Worm (Caenorhabditis elegans) whole organism, young adult: ENCODE data around the gene C13C4.6.

Experiments used
- B0019.2 ChIP-seq: fragments of 200-800 bp; sonication (Bioruptor generic); conservative IDR thresholded peaks from 2 replicates; pipeline ENCODE4 v1.3.6; 2022; ENCODE audit warnings: missing genetic modification reagents, missing genetic modification characterization, missing compliant biosample characterization
- B0035.1 ChIP-seq: sonication (generic microtip); optimal IDR thresholded peaks from 2 replicates; lab custom pipeline; 2016; ENCODE audit warnings: missing genetic modification characterization, mild to moderate bottlenecking, missing compliant biosample characterization, missing genotype, missing genetic modification reagents
- C06A6.2 ChIP-seq: fragments of 200-800 bp; sonication (Bioruptor generic); conservative IDR thresholded peaks from 2 replicates; pipeline ENCODE4 v1.3.6; 2022; ENCODE audit warnings: missing genetic modification characterization, missing compliant biosample characterization
- F10E7.11 ChIP-seq: sonication (generic microtip); optimal IDR thresholded peaks from 2 replicates; lab custom pipeline; 2017; ENCODE audit warnings: mild to moderate bottlenecking, missing genetic modification characterization, moderate library complexity, missing compliant biosample characterization
- F55B11.4 ChIP-seq: sonication (generic microtip); optimal IDR thresholded peaks from 2 replicates; lab custom pipeline; 2016; ENCODE audit warnings: missing compliant biosample characterization, missing genetic modification characterization, borderline replicate concordance; ENCODE audit not compliant: insufficient read depth
- K12H6.12 ChIP-seq: fragments of 200-800 bp; sonication (Bioruptor generic); optimal IDR thresholded peaks from 2 replicates; lab custom pipeline; 2018; ENCODE audit warnings: mild to moderate bottlenecking, missing genetic modification characterization, missing compliant biosample characterization
- Y95B8A.8 ChIP-seq: fragments of 200-800 bp; sonication (Bioruptor generic); IDR thresholded peaks from 2 replicates; pipeline ENCODE4 v1.3.6; 2022; ENCODE audit warnings: missing genetic modification reagents, missing genetic modification characterization, missing compliant biosample characterization
- ama-1 ChIP-seq, 3 experiments: fragments of 150-350 bp in 1 of 3; sonication (generic microtip) in 2 of 3; optimal IDR thresholded peaks; 2 replicates each; lab custom pipeline; 2014 to 2018; ENCODE audit warnings: missing biosample characterization in 2 of 3, missing genetic modification characterization in 2 of 3, missing genetic modification reagents in 2 of 3
- aptf-2 ChIP-seq: fragments of 200-800 bp; sonication (Bioruptor generic); conservative IDR thresholded peaks from 2 replicates; pipeline ENCODE4 v1.3.6; 2022; ENCODE audit warnings: missing genetic modification reagents, missing genetic modification characterization, missing compliant biosample characterization
- atf-7 ChIP-seq: sonication (generic microtip); optimal IDR thresholded peaks from 2 replicates; lab custom pipeline; 2017; ENCODE audit warnings: mild to moderate bottlenecking, missing genetic modification characterization, missing compliant biosample characterization
- athp-1 ChIP-seq: sonication (generic microtip); optimal IDR thresholded peaks from 2 replicates; lab custom pipeline; 2017; ENCODE audit warnings: mild to moderate bottlenecking, missing genetic modification characterization, missing compliant biosample characterization
- attf-3 ChIP-seq: fragments of 200-800 bp; sonication (Bioruptor generic); conservative IDR thresholded peaks from 2 replicates; pipeline ENCODE4 v1.3.6; 2022; ENCODE audit warnings: missing genetic modification reagents, missing genetic modification characterization, missing compliant biosample characterization
- attf-5 ChIP-seq: fragments of 200-800 bp; sonication (Bioruptor generic); optimal IDR thresholded peaks from 2 replicates; lab custom pipeline; 2018; ENCODE audit warnings: mild to moderate bottlenecking, missing genetic modification characterization, missing compliant biosample characterization
- ccch-3 ChIP-seq: fragments of 200-800 bp; sonication (Bioruptor generic); optimal IDR thresholded peaks from 2 replicates; lab custom pipeline; 2018; ENCODE audit warnings: mild to moderate bottlenecking, missing genetic modification characterization, missing compliant biosample characterization
- cebp-1 ChIP-seq, 2 experiments: fragments of 200-800 bp in 1 of 2; sonication (Bioruptor generic) in 1 of 2; sonication (generic microtip) in 1 of 2; IDR thresholded peaks in 1 of 2; optimal IDR thresholded peaks in 1 of 2; 2 replicates each; pipeline versions ENCODE4 v1.3.6 to Lab custom; 2017 to 2022; ENCODE audit warnings: missing compliant biosample characterization in 2 of 2, missing genetic modification characterization in 2 of 2, mild to moderate bottlenecking in 1 of 2, missing genetic modification reagents in 1 of 2, moderate library complexity in 1 of 2
- cebp-2 ChIP-seq: fragments of 200-800 bp; sonication (Bioruptor generic); IDR thresholded peaks from 2 replicates; pipeline ENCODE4 v1.3.6; 2022; ENCODE audit warnings: missing genetic modification characterization, missing compliant biosample characterization
- ceh-27 ChIP-seq: fragments of 200-800 bp; sonication (Bioruptor generic); optimal IDR thresholded peaks from 2 replicates; lab custom pipeline; 2018; ENCODE audit warnings: mild to moderate bottlenecking, missing genetic modification characterization, moderate library complexity, missing compliant biosample characterization
- ceh-79 ChIP-seq: sonication (generic microtip); optimal IDR thresholded peaks from 2 replicates; lab custom pipeline; 2017; ENCODE audit warnings: mild to moderate bottlenecking, missing genetic modification characterization, missing compliant biosample characterization
- ceh-91 ChIP-seq: fragments of 200-800 bp; sonication (Bioruptor generic); IDR thresholded peaks from 2 replicates; pipeline ENCODE4 v1.3.6; 2022; ENCODE audit warnings: missing genetic modification reagents, missing genetic modification characterization, missing compliant biosample characterization
- dpff-1 ChIP-seq: sonication (generic microtip); optimal IDR thresholded peaks from 2 replicates; lab custom pipeline; 2017; ENCODE audit warnings: mild to moderate bottlenecking, missing genetic modification characterization, missing compliant biosample characterization
- egl-44 ChIP-seq: fragments of 200-800 bp; sonication (Bioruptor generic); IDR thresholded peaks from 2 replicates; pipeline ENCODE4 v1.3.6; 2022; ENCODE audit warnings: missing genetic modification reagents, missing genetic modification characterization, missing compliant biosample characterization
- ets-4 ChIP-seq: fragments of 200-800 bp; sonication (Bioruptor generic); optimal IDR thresholded peaks from 2 replicates; lab custom pipeline; 2018; ENCODE audit warnings: mild to moderate bottlenecking, missing genetic modification characterization, missing compliant biosample characterization
- hlh-26 ChIP-seq: fragments of 200-800 bp; sonication (Bioruptor generic); conservative IDR thresholded peaks from 2 replicates; pipeline ENCODE4 v1.3.6; 2022; ENCODE audit warnings: missing genetic modification reagents, missing genetic modification characterization, missing compliant biosample characterization
- lin-40 ChIP-seq: sonication (generic microtip); optimal IDR thresholded peaks from 2 replicates; lab custom pipeline; 2016; ENCODE audit warnings: missing genetic modification characterization, mild to moderate bottlenecking, missing compliant biosample characterization, missing genotype, missing genetic modification reagents
- madf-6 ChIP-seq: fragments of 200-800 bp; sonication (Bioruptor generic); IDR thresholded peaks from 2 replicates; pipeline ENCODE4 v1.3.6; 2022; ENCODE audit warnings: missing genetic modification reagents, missing genetic modification characterization, missing compliant biosample characterization
- mxl-1 ChIP-seq: sonication (generic microtip); optimal IDR thresholded peaks from 2 replicates; lab custom pipeline; 2016; ENCODE audit warnings: missing genetic modification characterization, missing compliant biosample characterization
- nfya-2 ChIP-seq: fragments of 200-800 bp; sonication (Bioruptor generic); IDR thresholded peaks from 2 replicates; pipeline ENCODE4 v1.3.6; 2022; ENCODE audit warnings: missing genetic modification reagents, missing genetic modification characterization, missing compliant biosample characterization
- nhr-27 ChIP-seq: fragments of 200-800 bp; sonication (Bioruptor generic); optimal IDR thresholded peaks from 2 replicates; lab custom pipeline; 2018; ENCODE audit warnings: mild to moderate bottlenecking, missing genetic modification characterization, moderate library complexity, missing compliant biosample characterization
- nhr-80 ChIP-seq: sonication (generic microtip); optimal IDR thresholded peaks from 2 replicates; lab custom pipeline; 2016; ENCODE audit warnings: missing genetic modification characterization, missing compliant biosample characterization
- pha-4 ChIP-seq: fragments of 150-350 bp; sonication (generic microtip); optimal IDR thresholded peaks from 2 replicates; lab custom pipeline; 2014; ENCODE audit warnings: missing biosample characterization, missing genetic modification reagents, missing genetic modification characterization
- snpc-1.1 ChIP-seq: sonication (generic microtip); optimal IDR thresholded peaks from 2 replicates; lab custom pipeline; 2017; ENCODE audit warnings: missing genetic modification characterization, mild to moderate bottlenecking, missing compliant biosample characterization, antibody characterized with exemption, moderate library complexity, missing genotype, missing genetic modification reagents; ENCODE audit not compliant: insufficient read depth
- ztf-25 ChIP-seq: fragments of 200-800 bp; sonication (Bioruptor generic); IDR thresholded peaks from 2 replicates; pipeline ENCODE4 v1.3.6; 2022; ENCODE audit warnings: missing genetic modification reagents, missing genetic modification characterization, missing compliant biosample characterization
- ztf-26 ChIP-seq: sonication (generic microtip); optimal IDR thresholded peaks from 2 replicates; lab custom pipeline; 2017; ENCODE audit warnings: missing genetic modification characterization, missing compliant biosample characterization
- ztf-28 ChIP-seq: fragments of 200-800 bp; sonication (Bioruptor generic); IDR thresholded peaks from 2 replicates; pipeline ENCODE4 v1.3.6; 2022; ENCODE audit warnings: missing genetic modification reagents, missing genetic modification characterization, missing compliant biosample characterization
- ztf-6 ChIP-seq: fragments of 200-800 bp; sonication (Bioruptor generic); IDR thresholded peaks from 2 replicates; pipeline ENCODE4 v1.3.6; 2022; ENCODE audit warnings: missing genetic modification reagents, missing genetic modification characterization, missing compliant biosample characterization

The C13C4.6 gene

DNA sequence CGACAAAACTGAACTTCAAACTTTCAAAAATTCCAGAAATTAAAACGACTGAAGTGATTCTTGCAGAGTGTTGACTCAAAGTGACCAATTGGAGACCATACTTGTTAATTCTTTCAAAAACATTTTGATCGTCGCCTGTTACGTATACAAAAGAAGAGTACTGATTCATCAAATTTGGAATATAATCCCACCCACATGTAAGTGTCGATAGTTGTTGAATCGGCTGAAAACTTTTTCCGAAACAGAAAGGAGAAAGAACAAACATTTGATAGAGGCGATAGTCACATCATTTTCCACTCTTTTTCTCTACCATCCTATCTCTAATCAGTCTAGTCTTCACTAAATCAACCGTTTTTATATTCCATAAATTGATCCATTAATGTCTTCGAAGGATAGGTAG lies 17.5 kb upstream of the C13C4.6 start, which contains the start of gene nhr-153:
TSS of gene nhr-153 (plus strand) at position 301 of the 400 bp plus-strand sequence.
- no peak for TF ChIP-seq dpff-1 (tag; lab: Kevin White, UChicago)
- no peak for TF ChIP-seq ztf-25 (GFP tag; lab: Robert Waterston, UW)
- no peak for TF ChIP-seq B0019.2 (GFP tag; lab: Robert Waterston, UW)
- TF ChIP-seq atf-7 (tag; lab: Kevin White, UChicago), result no peak
- no peak for TF ChIP-seq snpc-1.1 (tag; lab: Kevin White, UChicago)
- no peak for TF ChIP-seq mxl-1
- no peak for TF ChIP-seq attf-3 (GFP tag; lab: Robert Waterston, UW)
- no peak for TF ChIP-seq C06A6.2 (GFP tag; lab: Robert Waterston, UW)
- TF ChIP-seq Y95B8A.8 (GFP tag; lab: Robert Waterston, UW), result no peak
- TF ChIP-seq ama-1 (optimal IDR thresholded peaks at IDR 0.05; lab: Kevin White, UChicago), result no peak
- TF ChIP-seq ama-1 (GFP tag; optimal IDR thresholded peaks at IDR 0.05; lab: Kevin White, UChicago), result no peak
- no peak for TF ChIP-seq ccch-3 (GFP tag; lab: Kevin White, UChicago)
- TF ChIP-seq lin-40 (tag; lab: Kevin White, UChicago), result no peak
- TF ChIP-seq nfya-2, result no peak
- TF ChIP-seq ceh-91 (GFP tag; lab: Robert Waterston, UW), result no peak
- TF ChIP-seq K12H6.12 (tag; lab: Kevin White, UChicago), result no peak
- TF ChIP-seq ceh-27 (GFP tag; lab: Kevin White, UChicago), result no peak
- no peak for TF ChIP-seq ets-4
- TF ChIP-seq cebp-1 (GFP tag; IDR thresholded peaks at IDR 0.05; lab: Robert Waterston, UW), result no peak
- TF ChIP-seq cebp-1 (tag; optimal IDR thresholded peaks at IDR 0.05; lab: Kevin White, UChicago), result no peak

DNA sequence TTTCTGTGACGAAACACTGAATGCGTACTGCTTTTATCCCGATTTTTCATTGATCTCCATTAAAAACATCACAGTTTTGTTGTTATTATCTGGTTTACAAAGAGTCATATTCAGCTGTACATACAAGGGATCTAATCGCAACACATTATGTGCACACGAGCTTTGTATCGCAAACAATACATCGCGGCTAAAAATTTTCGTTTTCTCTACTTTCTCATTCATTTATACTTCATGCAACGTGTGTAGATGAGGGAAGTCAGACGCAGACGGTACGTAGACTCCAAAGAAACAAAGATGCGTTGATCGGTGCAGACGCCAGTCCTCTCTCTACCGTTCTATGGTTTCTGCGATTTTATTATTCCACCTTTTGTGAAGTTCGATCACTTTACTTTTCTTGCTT lies 14.5 kb upstream of the C13C4.6 start, which contains the start of gene nhr-136:
TSS of gene nhr-136 (plus strand) at position 301 of the 400 bp plus-strand sequence.
- TF ChIP-seq nhr-80 (tag; lab: Kevin White, UChicago), result peak; percentile 2
- no peak for TF ChIP-seq hlh-26 (GFP tag; lab: Robert Waterston, UW)

DNA sequence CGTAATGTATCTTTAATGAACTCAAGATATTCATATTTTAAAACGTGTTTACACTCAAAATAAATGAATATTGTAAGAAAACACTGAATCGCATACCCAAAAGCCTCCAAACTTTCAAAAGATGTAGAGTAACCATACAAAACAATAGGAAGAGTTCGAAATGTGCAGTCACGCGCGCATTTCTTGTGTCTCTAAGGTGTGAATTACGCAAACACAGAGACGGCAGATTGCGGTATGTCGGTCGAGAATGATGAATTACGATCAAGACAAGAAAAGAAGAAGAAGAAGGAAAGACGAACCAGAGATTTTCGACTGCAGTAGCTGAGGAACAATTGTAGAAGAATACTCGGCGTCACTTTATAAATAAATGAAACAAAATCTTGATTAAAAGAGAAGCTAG lies 9.9 kb upstream of the C13C4.6 start, which contains the start of gene lhpp-1:
TSS of gene lhpp-1 (minus strand) at position 354 of the 400 bp plus-strand sequence.
- TF ChIP-seq egl-44 (GFP tag; lab: Robert Waterston, UW) (no peak), cebp-2 (GFP tag; lab: Robert Waterston, UW) (no peak), ztf-6 (GFP tag; lab: Robert Waterston, UW) (no peak), F55B11.4 (tag; lab: Kevin White, UChicago) (no peak), pha-4 (tag; lab: Kevin White, UChicago) (no peak), nhr-27 (no peak), attf-5 (GFP tag; lab: Kevin White, UChicago) (no peak), athp-1 (tag; lab: Kevin White, UChicago) (no peak), madf-6 (no peak), F10E7.11 (tag; lab: Kevin White, UChicago) (no peak), Y95B8A.8 (GFP tag; lab: Robert Waterston, UW) (no peak), B0035.1 (tag; lab: Kevin White, UChicago) (no peak), aptf-2 (GFP tag; lab: Robert Waterston, UW) (no peak), ztf-26 (no peak), ztf-28 (GFP tag; lab: Robert Waterston, UW) (no peak), C06A6.2 (GFP tag; lab: Robert Waterston, UW) (no peak), ceh-79 (tag; lab: Kevin White, UChicago) (no peak)
